Worm (Caenorhabditis elegans) whole organism, late embryonic: ENCODE measurements around the gene ttr-43.

Experiments used
- ceh-9 ChIP-seq: sonication (generic microtip); optimal IDR thresholded peaks from 2 replicates; lab custom pipeline; 2016; ENCODE audit warnings: mild to moderate bottlenecking, missing genetic modification characterization, inconsistent platforms, missing compliant biosample characterization
- elt-2 ChIP-seq: sonication (generic microtip); optimal IDR thresholded peaks from 2 replicates; lab custom pipeline; 2016; ENCODE audit warnings: missing genetic modification reagents, missing genetic modification characterization, missing compliant biosample characterization
- elt-4 ChIP-seq: sonication (generic microtip); optimal IDR thresholded peaks from 2 replicates; lab custom pipeline; 2016; ENCODE audit warnings: missing genetic modification characterization, missing compliant biosample characterization
- eyg-1 ChIP-seq: sonication (generic microtip); optimal IDR thresholded peaks from 2 replicates; lab custom pipeline; 2016; ENCODE audit warnings: missing genotype, missing genetic modification characterization, missing compliant biosample characterization
- hlh-30 ChIP-seq: sonication (generic microtip); optimal IDR thresholded peaks from 2 replicates; lab custom pipeline; 2017; ENCODE audit warnings: antibody characterized with exemption, missing genetic modification characterization, missing compliant biosample characterization; ENCODE audit not compliant: insufficient read depth
- lim-6 ChIP-seq: sonication (generic microtip); optimal IDR thresholded peaks from 2 replicates; lab custom pipeline; 2016; ENCODE audit warnings: missing genetic modification characterization, missing compliant biosample characterization
- pat-9 ChIP-seq: fragments of 200-800 bp; sonication (Bioruptor generic); optimal IDR thresholded peaks from 2 replicates; lab custom pipeline; 2018; ENCODE audit warnings: mild to moderate bottlenecking, missing genetic modification characterization, moderate library complexity, missing compliant biosample characterization
- pax-1 ChIP-seq: fragments of 150-350 bp; optimal IDR thresholded peaks from 2 replicates; lab custom pipeline; 2014; ENCODE audit warnings: missing biosample characterization, missing genetic modification characterization
- ref-2 ChIP-seq: sonication (generic microtip); optimal IDR thresholded peaks from 2 replicates; lab custom pipeline; 2016; ENCODE audit warnings: missing genetic modification characterization, missing compliant biosample characterization
- tbx-2 ChIP-seq: sonication (generic microtip); optimal IDR thresholded peaks from 2 replicates; lab custom pipeline; 2016; ENCODE audit warnings: missing genetic modification characterization, missing compliant biosample characterization
- unc-55 ChIP-seq: sonication (generic microtip); optimal IDR thresholded peaks from 2 replicates; lab custom pipeline; 2017; ENCODE audit warnings: missing biosample characterization, missing genetic modification reagents, missing genetic modification characterization

ce11 chrV:12608857-12609256 is 18.4 kb upstream of the ttr-43 start, which contains the start of gene ZC116.5:
- TF ChIP-seq lim-6 (tag; lab: Kevin White, UChicago): no peak
- no peak for TF ChIP-seq hlh-30 (tag; lab: Kevin White, UChicago)
- TF ChIP-seq unc-55 (GFP tag; lab: Kevin White, UChicago): no peak
- TF ChIP-seq ref-2 (tag; lab: Kevin White, UChicago): no peak
- TF ChIP-seq elt-4 (tag; lab: Kevin White, UChicago): no peak
- TF ChIP-seq pat-9: no peak
- no peak for TF ChIP-seq pax-1 (tag; lab: Kevin White, UChicago)
- TF ChIP-seq ceh-9 (tag; lab: Kevin White, UChicago): no peak
- no peak for TF ChIP-seq eyg-1
- no peak for TF ChIP-seq elt-2 (tag; lab: Kevin White, UChicago)
- TF ChIP-seq tbx-2: no peak
